Worm (Caenorhabditis elegans) whole organism, L4 larva: ENCODE results near the gene csp-2.
A peak's percentile ranks its signal among the peaks of the same experiment; 100 is the strongest.

Experiments
- D1046.2 ChIP-seq: fragments of 200-800 bp; sonication (Bioruptor generic); IDR thresholded peaks from 2 replicates; pipeline ENCODE4 v1.3.6; 2022; ENCODE audit warnings: missing genetic modification characterization, missing compliant biosample characterization
- F10B5.3 ChIP-seq: sonication (generic microtip); optimal IDR thresholded peaks from 2 replicates; lab custom pipeline; 2016; ENCODE audit warnings: mild to moderate bottlenecking, missing genetic modification characterization, missing compliant biosample characterization
- F37D6.2 ChIP-seq: sonication (generic microtip); optimal IDR thresholded peaks from 2 replicates; lab custom pipeline; 2016; ENCODE audit warnings: mild to moderate bottlenecking, missing genetic modification characterization, missing compliant biosample characterization
- T20F7.1 ChIP-seq: fragments of 200-800 bp; sonication (Bioruptor generic); optimal IDR thresholded peaks from 2 replicates; lab custom pipeline; 2018; ENCODE audit warnings: mild to moderate bottlenecking, missing genetic modification characterization, missing compliant biosample characterization
- T26A8.4 ChIP-seq: fragments of 200-800 bp; sonication (Bioruptor generic); IDR thresholded peaks from 2 replicates; pipeline ENCODE4 v1.3.6; 2022; ENCODE audit warnings: missing genetic modification characterization, missing compliant biosample characterization
- Y75B8A.6 ChIP-seq: fragments of 200-800 bp; sonication (Bioruptor generic); IDR thresholded peaks from 2 replicates; pipeline ENCODE4 v1.3.6; 2022; ENCODE audit warnings: missing genetic modification reagents, missing genetic modification characterization, missing compliant biosample characterization
- ama-1 ChIP-seq: fragments of 150-350 bp; optimal IDR thresholded peaks from 2 replicates; lab custom pipeline; 2014; ENCODE audit warnings: inconsistent platforms, mixed read lengths
- arid-1 ChIP-seq: fragments of 200-800 bp; sonication (Bioruptor generic); conservative IDR thresholded peaks from 2 replicates; pipeline ENCODE4 v1.3.6; 2022; ENCODE audit warnings: missing genetic modification reagents, missing genetic modification characterization, missing compliant biosample characterization
- ceh-20 ChIP-seq: fragments of 200-800 bp; sonication (Bioruptor generic); IDR thresholded peaks from 2 replicates; pipeline ENCODE4 v1.3.6; 2022; ENCODE audit warnings: missing genetic modification reagents, missing genetic modification characterization, missing compliant biosample characterization
- ceh-44 ChIP-seq: fragments of 200-800 bp; sonication (Bioruptor generic); IDR thresholded peaks from 2 replicates; pipeline ENCODE4 v1.3.6; 2022; ENCODE audit warnings: missing genetic modification reagents, missing genetic modification characterization, missing compliant biosample characterization
- ceh-62 ChIP-seq: sonication (generic microtip); optimal IDR thresholded peaks from 2 replicates; lab custom pipeline; 2017; ENCODE audit warnings: missing biosample characterization, missing genetic modification characterization
- ceh-82 ChIP-seq: sonication (generic microtip); optimal IDR thresholded peaks from 2 replicates; lab custom pipeline; 2017; ENCODE audit warnings: missing biosample characterization, missing genetic modification characterization
- ces-1 ChIP-seq: fragments of 150-350 bp; sonication (generic microtip); optimal IDR thresholded peaks from 4 replicates; lab custom pipeline; 2014; ENCODE audit warnings: missing biosample characterization, missing genetic modification reagents, missing genetic modification characterization
- dmd-8 ChIP-seq: fragments of 200-800 bp; sonication (Bioruptor generic); IDR thresholded peaks from 2 replicates; pipeline ENCODE4 v1.3.6; 2022; ENCODE audit warnings: missing genetic modification characterization, missing compliant biosample characterization
- dpl-1 ChIP-seq: fragments of 150-350 bp; optimal IDR thresholded peaks from 2 replicates; lab custom pipeline; 2014; ENCODE audit warnings: missing biosample characterization, missing genetic modification reagents, missing genetic modification characterization
- dve-1 ChIP-seq: sonication (generic microtip); optimal IDR thresholded peaks from 2 replicates; lab custom pipeline; 2017; ENCODE audit warnings: antibody characterized with exemption, mild to moderate bottlenecking, missing genetic modification characterization, missing compliant biosample characterization; ENCODE audit not compliant: insufficient read depth
- egl-27 ChIP-seq: sonication (generic microtip); optimal IDR thresholded peaks from 3 replicates; lab custom pipeline; 2017; ENCODE audit warnings: missing biosample characterization, missing genetic modification reagents, missing genetic modification characterization
- fkh-10 ChIP-seq: fragments of 150-350 bp; optimal IDR thresholded peaks from 2 replicates; lab custom pipeline; 2014; ENCODE audit warnings: missing biosample characterization, missing genetic modification reagents, missing genetic modification characterization
- fos-1 ChIP-seq: fragments of 150-350 bp; optimal IDR thresholded peaks from 2 replicates; lab custom pipeline; 2014; ENCODE audit warnings: missing biosample characterization, missing genetic modification characterization
- hif-1 ChIP-seq, 2 experiments: sonication (generic microtip); optimal IDR thresholded peaks; 2 replicates each; lab custom pipeline; 2016 to 2017; ENCODE audit warnings: missing compliant biosample characterization in 2 of 2, missing genetic modification characterization in 2 of 2, missing genetic modification reagents in 2 of 2, missing genotype in 2 of 2, mild to moderate bottlenecking in 1 of 2
- hlh-11 ChIP-seq: fragments of 200-800 bp; sonication (Bioruptor generic); optimal IDR thresholded peaks from 2 replicates; lab custom pipeline; 2018; ENCODE audit warnings: mild to moderate bottlenecking, missing genetic modification characterization, missing compliant biosample characterization
- hlh-30 ChIP-seq: sonication (generic microtip); optimal IDR thresholded peaks from 2 replicates; lab custom pipeline; 2017; ENCODE audit warnings: antibody characterized with exemption, mild to moderate bottlenecking, missing genetic modification characterization, missing compliant biosample characterization; ENCODE audit not compliant: insufficient read depth
- lim-7 ChIP-seq: fragments of 200-800 bp; sonication (Bioruptor generic); IDR thresholded peaks from 2 replicates; pipeline ENCODE4 v1.3.6; 2022; ENCODE audit warnings: missing genetic modification characterization, missing compliant biosample characterization
- lin-15B ChIP-seq: fragments of 150-350 bp; sonication (generic microtip); optimal IDR thresholded peaks from 3 replicates; lab custom pipeline; 2014; ENCODE audit warnings: missing biosample characterization, missing genetic modification characterization
- lin-29 ChIP-seq: fragments of 200-800 bp; sonication (Bioruptor generic); IDR thresholded peaks from 2 replicates; pipeline ENCODE4 v1.3.6; 2022; ENCODE audit warnings: missing genetic modification reagents, missing genetic modification characterization, missing compliant biosample characterization
- lin-39 ChIP-seq: fragments of 150-350 bp; optimal IDR thresholded peaks from 2 replicates; lab custom pipeline; 2014; ENCODE audit warnings: missing biosample characterization, missing genetic modification reagents, missing genetic modification characterization
- madf-9 ChIP-seq: fragments of 200-800 bp; sonication (Bioruptor generic); conservative IDR thresholded peaks from 2 replicates; pipeline ENCODE4 v1.3.6; 2022; ENCODE audit warnings: missing genetic modification reagents, missing genetic modification characterization, missing compliant biosample characterization
- mdl-1 ChIP-seq, 2 experiments: fragments of 150-350 bp in 1 of 2; sonication (generic microtip) in 1 of 2; optimal IDR thresholded peaks; 2 replicates each; lab custom pipeline; 2014 to 2017; ENCODE audit warnings: missing biosample characterization in 2 of 2, missing genetic modification characterization in 2 of 2
- mep-1 ChIP-seq: fragments of 150-350 bp; sonication (generic microtip); optimal IDR thresholded peaks from 3 replicates; lab custom pipeline; 2014; ENCODE audit warnings: missing biosample characterization, missing genetic modification characterization
- mes-2 ChIP-seq: sonication (generic microtip); optimal IDR thresholded peaks from 2 replicates; lab custom pipeline; 2016; ENCODE audit warnings: missing genotype, mild to moderate bottlenecking, missing genetic modification characterization, missing compliant biosample characterization; ENCODE audit not compliant: poor library complexity, severe bottlenecking
- mxl-2 ChIP-seq: fragments of 200-800 bp; sonication (Bioruptor generic); conservative IDR thresholded peaks from 2 replicates; pipeline ENCODE4 v1.3.6; 2022; ENCODE audit warnings: missing genetic modification reagents, missing genetic modification characterization, missing compliant biosample characterization
- nhr-237 ChIP-seq: sonication (generic microtip); optimal IDR thresholded peaks from 2 replicates; lab custom pipeline; 2017; ENCODE audit warnings: missing biosample characterization, missing genetic modification characterization
- nhr-28 ChIP-seq: fragments of 150-350 bp; optimal IDR thresholded peaks from 2 replicates; lab custom pipeline; 2014; ENCODE audit warnings: missing biosample characterization, missing genetic modification characterization
- nhr-42 ChIP-seq: fragments of 200-800 bp; sonication (Bioruptor generic); IDR thresholded peaks from 2 replicates; pipeline ENCODE4 v1.3.6; 2022; ENCODE audit warnings: missing genetic modification characterization, missing compliant biosample characterization
- pha-4 ChIP-seq, 2 experiments: fragments of 150-350 bp in 1 of 2; fragments of 200-800 bp in 1 of 2; sonication (Bioruptor generic) in 1 of 2; IDR thresholded peaks in 1 of 2; optimal IDR thresholded peaks in 1 of 2; 2 replicates each; pipeline versions ENCODE4 v1.3.6 to Lab custom; 2014 to 2022; ENCODE audit warnings: missing genetic modification characterization in 2 of 2, missing genetic modification reagents in 2 of 2, missing biosample characterization in 1 of 2, missing compliant biosample characterization in 1 of 2
- pqm-1 ChIP-seq: sonication (generic microtip); optimal IDR thresholded peaks from 2 replicates; lab custom pipeline; 2017; ENCODE audit warnings: missing biosample characterization, missing genetic modification characterization
- rbr-2 ChIP-seq: sonication (generic microtip); optimal IDR thresholded peaks from 2 replicates; lab custom pipeline; 2016; ENCODE audit warnings: missing genotype, missing genetic modification characterization, missing compliant biosample characterization
- saeg-2 ChIP-seq: fragments of 200-800 bp; sonication (Bioruptor generic); IDR thresholded peaks from 2 replicates; pipeline ENCODE4 v1.3.6; 2022; ENCODE audit warnings: missing genetic modification reagents, missing genetic modification characterization, missing compliant biosample characterization
- set-16 ChIP-seq: fragments of 200-800 bp; sonication (Bioruptor generic); IDR thresholded peaks from 2 replicates; pipeline ENCODE4 v1.3.6; 2022; ENCODE audit warnings: missing genetic modification reagents, missing genetic modification characterization, missing compliant biosample characterization
- snpc-1.2 ChIP-seq: fragments of 200-800 bp; sonication (Bioruptor generic); IDR thresholded peaks from 2 replicates; pipeline ENCODE4 v1.3.6; 2022; ENCODE audit warnings: missing genetic modification reagents, missing genetic modification characterization, missing compliant biosample characterization
- spr-3 ChIP-seq: fragments of 200-800 bp; sonication (Bioruptor generic); optimal IDR thresholded peaks from 2 replicates; lab custom pipeline; 2018; ENCODE audit warnings: mild to moderate bottlenecking, missing genetic modification characterization, missing compliant biosample characterization
- tag-97 ChIP-seq: fragments of 200-800 bp; sonication (Bioruptor generic); IDR thresholded peaks from 2 replicates; pipeline ENCODE4 v1.3.6; 2022; ENCODE audit warnings: missing genetic modification characterization, missing compliant biosample characterization
- tra-1 ChIP-seq: fragments of 200-800 bp; sonication (Bioruptor generic); IDR thresholded peaks from 2 replicates; pipeline ENCODE4 v1.3.6; 2022; ENCODE audit warnings: missing genetic modification reagents, missing genetic modification characterization, missing compliant biosample characterization
- unc-39 ChIP-seq: sonication (generic microtip); optimal IDR thresholded peaks from 2 replicates; lab custom pipeline; 2017; ENCODE audit warnings: missing biosample characterization, missing genetic modification characterization
- zag-1 ChIP-seq: fragments of 150-350 bp; optimal IDR thresholded peaks from 2 replicates; lab custom pipeline; 2014; ENCODE audit warnings: missing biosample characterization, missing genetic modification characterization
- zfp-2 ChIP-seq: sonication (generic microtip); optimal IDR thresholded peaks from 2 replicates; lab custom pipeline; 2016; ENCODE audit warnings: mild to moderate bottlenecking, missing genetic modification characterization, missing compliant biosample characterization
- zip-11 ChIP-seq: fragments of 200-800 bp; sonication (Bioruptor generic); IDR thresholded peaks from 2 replicates; pipeline ENCODE4 v1.3.6; 2022; ENCODE audit warnings: missing genetic modification characterization, missing compliant biosample characterization
- zip-2 ChIP-seq: fragments of 150-350 bp; optimal IDR thresholded peaks from 2 replicates; lab custom pipeline; 2014; ENCODE audit warnings: missing biosample characterization, missing genetic modification characterization
- ztf-11 ChIP-seq: fragments of 150-350 bp; optimal IDR thresholded peaks from 2 replicates; lab custom pipeline; 2014; ENCODE audit warnings: missing biosample characterization, missing genetic modification characterization
- ztf-7 ChIP-seq: fragments of 150-350 bp; optimal IDR thresholded peaks from 2 replicates; lab custom pipeline; 2014; ENCODE audit warnings: missing biosample characterization, missing genetic modification characterization

Gene csp-2

DNA sequence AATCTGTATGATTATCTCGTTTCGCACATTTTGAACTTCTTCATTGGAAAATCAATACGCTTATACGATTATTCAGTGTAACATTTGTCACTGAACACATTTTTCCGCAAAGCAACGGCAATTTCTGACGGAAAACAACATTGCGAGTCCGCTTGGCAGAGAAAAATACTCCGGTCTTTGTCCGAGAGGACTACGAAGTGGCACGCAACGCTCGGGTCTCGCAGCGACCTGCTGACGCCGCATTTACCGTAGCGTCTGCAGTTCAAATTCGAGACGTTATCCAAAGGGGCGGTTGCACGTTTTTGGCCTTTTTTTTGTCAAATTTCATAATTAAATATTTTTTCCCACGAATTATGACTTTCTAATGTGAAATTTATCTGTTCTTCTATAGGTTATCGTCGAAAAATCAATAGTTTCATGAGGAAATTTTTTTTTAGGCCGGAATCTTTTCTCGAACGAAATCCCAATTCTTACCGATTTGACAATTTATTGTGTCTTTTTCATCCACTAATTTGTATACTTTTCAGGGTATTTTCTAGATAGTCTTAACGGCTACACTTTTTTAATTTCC is 16.2 kb downstream of the csp-2 start, which contains the start of gene sqd-1 (continued):
- TF ChIP-seq D1046.2 (GFP tag; lab: Robert Waterston, UW) = peak; percentile 68; the same call in 1 of the 2 replicates
- TF ChIP-seq fkh-10 (GFP tag; lab: Kevin White, UChicago) = peak; percentile 80
- no peak for TF ChIP-seq tag-97 (GFP tag; lab: Robert Waterston, UW)
- TF ChIP-seq mdl-1 (tag; optimal IDR thresholded peaks at IDR 0.05; lab: Kevin White, UChicago) = peak; percentile 53 to 61
- TF ChIP-seq ceh-82 (tag; lab: Kevin White, UChicago) = peak; percentile 24
- TF ChIP-seq ama-1 = peak; percentile 82
- TF ChIP-seq mep-1 = peak; percentile 96
- TF ChIP-seq ztf-11 (tag; lab: Kevin White, UChicago) = peak; percentile 7
- peak; percentile 93 for TF ChIP-seq dpl-1 (GFP tag; lab: Kevin White, UChicago)
- TF ChIP-seq F10B5.3 = peak; percentile 88
- peak; percentile 74 for TF ChIP-seq spr-3 (GFP tag; lab: Kevin White, UChicago)
- no peak for TF ChIP-seq unc-39
- no peak for TF ChIP-seq pqm-1 (tag; lab: Kevin White, UChicago)
- peak; percentile 96 for TF ChIP-seq snpc-1.2
- peak; percentile 92 for TF ChIP-seq pha-4 (GFP tag; IDR thresholded peaks at IDR 0.05; lab: Robert Waterston, UW)
- no peak for TF ChIP-seq pha-4 (tag; optimal IDR thresholded peaks at IDR 0.05; lab: Kevin White, UChicago)
- TF ChIP-seq ceh-62 = no peak
- peak; percentile 99 for TF ChIP-seq zfp-2 (tag; lab: Kevin White, UChicago)
- no peak for TF ChIP-seq nhr-237
- TF ChIP-seq ceh-44 (GFP tag; lab: Robert Waterston, UW) = peak; percentile 84; the same call in 1 of the 2 replicates
- peak; percentile 93 for TF ChIP-seq tra-1 (GFP tag; lab: Robert Waterston, UW)
- peak; percentile 94 for TF ChIP-seq nhr-42 (GFP tag; lab: Robert Waterston, UW)
- TF ChIP-seq ztf-7 (tag; lab: Kevin White, UChicago) = peak; percentile 87
- TF ChIP-seq mes-2 = peak; percentile 97
- TF ChIP-seq rbr-2 (tag; lab: Kevin White, UChicago) = peak; percentile 95
- peak; percentile 53; the same call in 1 of the 2 replicates for TF ChIP-seq dmd-8 (GFP tag; lab: Robert Waterston, UW)
- peak; percentile 93 for TF ChIP-seq ceh-20 (GFP tag; lab: Robert Waterston, UW)
- TF ChIP-seq lin-29 (GFP tag; lab: Robert Waterston, UW) = peak; percentile 85
- peak; percentile 99 for TF ChIP-seq dve-1
- peak; percentile 92 for TF ChIP-seq arid-1 (GFP tag; lab: Robert Waterston, UW)
- peak; percentile 0 for TF ChIP-seq zag-1
- TF ChIP-seq lin-39 (tag; lab: Kevin White, UChicago) = no peak
- peak; percentile 35 to 94 for TF ChIP-seq hif-1 (tag; optimal IDR thresholded peaks at IDR 0.05; lab: Kevin White, UChicago)
- TF ChIP-seq hlh-30 (tag; lab: Kevin White, UChicago) = peak; percentile 92
- TF ChIP-seq fos-1 (tag; lab: Kevin White, UChicago) = peak; percentile 53
- TF ChIP-seq T20F7.1 (GFP tag; lab: Kevin White, UChicago) = peak; percentile 86
- peak; percentile 52 for TF ChIP-seq ces-1 (GFP tag; lab: Kevin White, UChicago)
- TF ChIP-seq lim-7 (GFP tag; lab: Robert Waterston, UW) = peak; percentile 74
- peak; percentile 76 for TF ChIP-seq nhr-28
- TF ChIP-seq zip-11 = no peak
- peak; percentile 88 for TF ChIP-seq Y75B8A.6 (GFP tag; lab: Robert Waterston, UW)
- peak; percentile 95 for TF ChIP-seq hlh-11
- peak; percentile 53 for TF ChIP-seq zip-2 (tag; lab: Kevin White, UChicago)
- TF ChIP-seq T26A8.4 (GFP tag; lab: Robert Waterston, UW) = peak; percentile 98
- peak; percentile 78 for TF ChIP-seq set-16
- TF ChIP-seq madf-9 (GFP tag; lab: Robert Waterston, UW) = peak; percentile 92
- TF ChIP-seq saeg-2 (GFP tag; lab: Robert Waterston, UW) = peak; percentile 86
- peak; percentile 89 for TF ChIP-seq F37D6.2
- TF ChIP-seq mxl-2 (GFP tag; lab: Robert Waterston, UW) = no peak
- peak; percentile 56 for TF ChIP-seq lin-15B
- TF ChIP-seq egl-27 = no peak
